In the genomic region with DNA sequence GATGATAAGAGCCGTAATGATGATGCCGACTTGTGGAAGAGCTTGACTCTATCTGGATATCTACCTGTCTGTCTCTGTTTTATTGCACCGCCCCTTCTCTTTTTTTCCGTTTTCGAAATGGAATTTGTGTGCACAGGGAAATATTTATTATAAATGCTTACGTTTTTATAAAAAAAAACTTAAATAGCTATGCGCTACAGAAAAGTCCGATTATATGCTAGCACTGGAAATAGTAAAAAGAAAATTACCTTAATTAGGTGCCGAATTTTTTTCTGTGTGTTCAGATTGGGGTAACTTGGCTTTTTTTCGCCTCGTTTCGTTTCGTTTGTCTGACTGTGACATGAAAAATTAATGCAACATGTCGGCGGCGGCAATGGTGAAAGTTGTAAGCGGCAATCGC, we compare ENCODE assay signal across 3 fruit fly cellular contexts.
A peak's percentile ranks its signal among the peaks of the same experiment; 100 is the strongest.
TF ChIP-seq lines count a peak whose summit lies in the region.

No protein-coding gene starts in this region.

TF ChIP-seq in whole organism, embryonic, 481 proteins besides CTCF, POLR2A, EP300 and RAD21 (continued from another document and continues in another):
- TF ChIP-seq kah (GFP tag; optimal IDR thresholded peaks at IDR 0.05; lab: Kevin White, UChicago) (no peak), CG34224 (GFP tag; IDR thresholded peaks at IDR 0.05; lab: Robert Waterston, UW; ENCODE audit: partially characterized antibody) (no peak), D19B (GFP tag; optimal IDR thresholded peaks at IDR 0.05; lab: Kevin White, UChicago) (no peak), ind (GFP tag; optimal IDR thresholded peaks at IDR 0.05; lab: Kevin White, UChicago) (peak; percentile 27), ranshi (GFP tag; IDR thresholded peaks at IDR 0.05; lab: Robert Waterston, UW) (no peak), CG4820 (GFP tag; optimal IDR thresholded peaks at IDR 0.05; lab: Kevin White, UChicago) (peak; percentile 43), CG10565 (GFP tag; optimal IDR thresholded peaks at IDR 0.05; lab: Kevin White, UChicago) (no peak), CG6813 (GFP tag; optimal IDR thresholded peaks at IDR 0.05; lab: Kevin White, UChicago) (no peak), pita (GFP tag; optimal IDR thresholded peaks at IDR 0.05; lab: Kevin White, UChicago) (no peak), tll (GFP tag; optimal IDR thresholded peaks at IDR 0.05; lab: Kevin White, UChicago) (no peak), NC2β (GFP tag; optimal IDR thresholded peaks at IDR 0.05; lab: Kevin White, UChicago) (peak; percentile 42), CG10959 (GFP tag; IDR thresholded peaks at IDR 0.05; lab: Robert Waterston, UW) (no peak), CG42726 (GFP tag; IDR thresholded peaks at IDR 0.05; lab: Robert Waterston, UW; ENCODE audit: partially characterized antibody) (no peak), Ada2b (GFP tag; IDR thresholded peaks at IDR 0.05; lab: Robert Waterston, UW) (no peak), Abd-B (GFP tag; optimal IDR thresholded peaks at IDR 0.05; lab: Kevin White, UChicago) (peak; percentile 50), CG7556 (GFP tag; optimal IDR thresholded peaks at IDR 0.05; lab: Kevin White, UChicago) (peak; percentile 45), CG13894 (tag; optimal IDR thresholded peaks at IDR 0.05; lab: Kevin White, UChicago) (no peak), CG7963 (GFP tag; IDR thresholded peaks at IDR 0.05; lab: Robert Waterston, UW; ENCODE audit: partially characterized antibody) (no peak), ara (GFP tag; IDR thresholded peaks at IDR 0.05; lab: Robert Waterston, UW) (peak; percentile 81), gce (GFP tag; IDR thresholded peaks at IDR 0.05; lab: Robert Waterston, UW) (peak; percentile 52; the same call in 1 of the 3 replicates), luna (GFP tag; optimal IDR thresholded peaks at IDR 0.05; lab: Kevin White, UChicago) (no peak), Trl (optimal IDR thresholded peaks at IDR 0.05; lab: Kevin White, UChicago) (no peak), Trl (GFP tag; optimal IDR thresholded peaks at IDR 0.05; lab: Kevin White, UChicago) (no peak), row (GFP tag; IDR thresholded peaks at IDR 0.05; lab: Robert Waterston, UW) (peak; percentile 49; the same call in 1 of the 3 replicates), Eip74EF (GFP tag; optimal IDR thresholded peaks at IDR 0.05; lab: Kevin White, UChicago) (peak in 1 of 2 experiments; percentile 47), YL-1 (GFP tag; optimal IDR thresholded peaks at IDR 0.05; lab: Kevin White, UChicago) (no peak), trh (GFP tag; optimal IDR thresholded peaks at IDR 0.05; lab: Kevin White, UChicago) (no peak), CG9215 (GFP tag; IDR thresholded peaks at IDR 0.05; lab: Robert Waterston, UW) (no peak), CG1024 (GFP tag; IDR thresholded peaks at IDR 0.05; lab: Robert Waterston, UW) (peak; percentile 56; the same call in 1 of the 2 replicates), lilli (GFP tag; optimal IDR thresholded peaks at IDR 0.05; lab: Kevin White, UChicago) (no peak), wdn (GFP tag; IDR thresholded peaks at IDR 0.05; lab: Robert Waterston, UW) (no peak), CG17829 (tag; optimal IDR thresholded peaks at IDR 0.05; lab: Kevin White, UChicago) (peak; percentile 33), dati (GFP tag; IDR thresholded peaks at IDR 0.05; lab: Robert Waterston, UW) (no peak), CG15269 (tag; optimal IDR thresholded peaks at IDR 0.05; lab: Kevin White, UChicago) (no peak), Meics (GFP tag; optimal IDR thresholded peaks at IDR 0.05; lab: Kevin White, UChicago) (no peak), Ssrp (tag; optimal IDR thresholded peaks at IDR 0.05; lab: Kevin White, UChicago) (peak; percentile 47), CG11093 (GFP tag; IDR thresholded peaks at IDR 0.05; lab: Robert Waterston, UW) (no peak), CG12769 (tag; optimal IDR thresholded peaks at IDR 0.05; lab: Kevin White, UChicago) (no peak), Fer2 (tag; optimal IDR thresholded peaks at IDR 0.05; lab: Kevin White, UChicago) (no peak), CG12744 (GFP tag; optimal IDR thresholded peaks at IDR 0.05; lab: Kevin White, UChicago) (no peak), HHEX (GFP tag; optimal IDR thresholded peaks at IDR 0.05; lab: Kevin White, UChicago) (no peak), CG30020 (tag; optimal IDR thresholded peaks at IDR 0.05; lab: Kevin White, UChicago) (no peak), CG17568 (GFP tag; optimal IDR thresholded peaks at IDR 0.05; lab: Kevin White, UChicago) (no peak)

TF ChIP-seq in whole organism, prepupa, 60 proteins besides CTCF, POLR2A, EP300 and RAD21 (continued from another document):
- TF ChIP-seq CG15336 (GFP tag; IDR thresholded peaks at IDR 0.05; lab: Robert Waterston, UW) (peak; percentile 94), CG3919 (GFP tag; optimal IDR thresholded peaks at IDR 0.05; lab: Kevin White, UChicago) (peak; percentile 89), dsx (GFP tag; optimal IDR thresholded peaks at IDR 0.05; lab: Kevin White, UChicago; ENCODE audit: poor library complexity, severe bottlenecking) (peak; percentile 19), CG3032 (tag; optimal IDR thresholded peaks at IDR 0.05; lab: Kevin White, UChicago) (peak; percentile 79), Hr4 (GFP tag; optimal IDR thresholded peaks at IDR 0.05; lab: Kevin White, UChicago) (peak; percentile 92), Ets96B (tag; optimal IDR thresholded peaks at IDR 0.05; lab: Kevin White, UChicago) (peak; percentile 69), CG8319 (GFP tag; optimal IDR thresholded peaks at IDR 0.05; lab: Kevin White, UChicago) (peak; percentile 87), fd85E (GFP tag; optimal IDR thresholded peaks at IDR 0.05; lab: Kevin White, UChicago) (peak; percentile 36), esn (GFP tag; optimal IDR thresholded peaks at IDR 0.05; lab: Kevin White, UChicago) (peak; percentile 83), vri (GFP tag; optimal IDR thresholded peaks at IDR 0.05; lab: Kevin White, UChicago) (peak; percentile 32), Blimp-1 (GFP tag; optimal IDR thresholded peaks at IDR 0.05; lab: Kevin White, UChicago) (peak; percentile 39), CG16779 (tag; optimal IDR thresholded peaks at IDR 0.05; lab: Kevin White, UChicago) (peak; percentile 20), CG34406 (GFP tag; optimal IDR thresholded peaks at IDR 0.05; lab: Kevin White, UChicago) (peak; percentile 76), CG4318 (GFP tag; optimal IDR thresholded peaks at IDR 0.05; lab: Kevin White, UChicago) (peak; percentile 85), CG31627 (GFP tag; optimal IDR thresholded peaks at IDR 0.05; lab: Kevin White, UChicago) (peak; percentile 78), CG8119 (GFP tag; IDR thresholded peaks at IDR 0.05; lab: Robert Waterston, UW) (peak; percentile 92), CG1621 (tag; optimal IDR thresholded peaks at IDR 0.05; lab: Kevin White, UChicago) (peak; percentile 69), Smox (GFP tag; optimal IDR thresholded peaks at IDR 0.05; lab: Kevin White, UChicago) (peak; percentile 76), Hr39 (GFP tag; optimal IDR thresholded peaks at IDR 0.05; lab: Kevin White, UChicago) (peak; percentile 66), CG6276 (GFP tag; optimal IDR thresholded peaks at IDR 0.05; lab: Kevin White, UChicago) (peak; percentile 83), Met (GFP tag; optimal IDR thresholded peaks at IDR 0.05; lab: Kevin White, UChicago) (peak; percentile 67), fkh (GFP tag; optimal IDR thresholded peaks at IDR 0.05; lab: Kevin White, UChicago) (no peak), achi (GFP tag; optimal IDR thresholded peaks at IDR 0.05; lab: Kevin White, UChicago) (peak; percentile 85), Lpt (GFP tag; optimal IDR thresholded peaks at IDR 0.05; lab: Kevin White, UChicago) (peak; percentile 81), CG6808 (GFP tag; optimal IDR thresholded peaks at IDR 0.05; lab: Kevin White, UChicago) (peak; percentile 67), pdm3 (GFP tag; optimal IDR thresholded peaks at IDR 0.05; lab: Kevin White, UChicago) (peak; percentile 94), eg (GFP tag; IDR thresholded peaks at IDR 0.05; lab: Robert Waterston, UW) (peak; percentile 92), spab (GFP tag; optimal IDR thresholded peaks at IDR 0.05; lab: Kevin White, UChicago) (peak; percentile 79), Sox102F (GFP tag; optimal IDR thresholded peaks at IDR 0.05; lab: Kevin White, UChicago) (peak; percentile 75), lz (GFP tag; optimal IDR thresholded peaks at IDR 0.05; lab: Kevin White, UChicago) (peak; percentile 78), fd59A (GFP tag; optimal IDR thresholded peaks at IDR 0.05; lab: Kevin White, UChicago) (peak; percentile 65), cyc (GFP tag; optimal IDR thresholded peaks at IDR 0.05; lab: Kevin White, UChicago) (peak; percentile 68), topi (GFP tag; optimal IDR thresholded peaks at IDR 0.05; lab: Kevin White, UChicago) (peak; percentile 80), CG6854 (GFP tag; optimal IDR thresholded peaks at IDR 0.05; lab: Kevin White, UChicago) (peak; percentile 51), CG6792 (GFP tag; optimal IDR thresholded peaks at IDR 0.05; lab: Kevin White, UChicago) (peak; percentile 90), net (GFP tag; optimal IDR thresholded peaks at IDR 0.05; lab: Kevin White, UChicago) (peak; percentile 81), CG11294 (GFP tag; IDR thresholded peaks at IDR 0.05; lab: Robert Waterston, UW) (peak; percentile 61), CG11902 (GFP tag; optimal IDR thresholded peaks at IDR 0.05; lab: Kevin White, UChicago) (peak; percentile 84)

TF ChIP-seq in whole organism, wandering third instar larva, 38 proteins besides CTCF, POLR2A, EP300 and RAD21 (continued from another document):
- peak; percentile 69 for TF ChIP-seq h (GFP tag; optimal IDR thresholded peaks at IDR 0.05; lab: Kevin White, UChicago)
- no peak for TF ChIP-seq CG9705 (GFP tag; optimal IDR thresholded peaks at IDR 0.05; lab: Kevin White, UChicago)
- TF ChIP-seq sage (GFP tag; optimal IDR thresholded peaks at IDR 0.05; lab: Kevin White, UChicago): peak; percentile 2
- no peak for TF ChIP-seq dl (GFP tag; optimal IDR thresholded peaks at IDR 0.05; lab: Kevin White, UChicago; ENCODE audit: insufficient read depth in 1 of 2, partially characterized antibody in 2 of 2)
- no peak for TF ChIP-seq Myc (optimal IDR thresholded peaks at IDR 0.05; lab: Kevin White, UChicago)
- TF ChIP-seq dmrt93B (GFP tag; optimal IDR thresholded peaks at IDR 0.05; lab: Kevin White, UChicago): peak; percentile 2
- TF ChIP-seq woc (GFP tag; optimal IDR thresholded peaks at IDR 0.05; lab: Kevin White, UChicago): peak; percentile 41
- no peak for TF ChIP-seq Dfd (GFP tag; optimal IDR thresholded peaks at IDR 0.05; lab: Kevin White, UChicago)
- TF ChIP-seq brk (GFP tag; optimal IDR thresholded peaks at IDR 0.05; lab: Kevin White, UChicago): no peak
- no peak for TF ChIP-seq GATAd (GFP tag; optimal IDR thresholded peaks at IDR 0.05; lab: Kevin White, UChicago)
- no peak for TF ChIP-seq Vsx2 (GFP tag; optimal IDR thresholded peaks at IDR 0.05; lab: Kevin White, UChicago; ENCODE audit: partially characterized antibody)
